Worm (Caenorhabditis elegans) whole organism, L2 larva: ENCODE data around the gene irld-38.

Experiments used
- C34F6.9 ChIP-seq: fragments of 150-350 bp; optimal IDR thresholded peaks from 2 replicates; lab custom pipeline; 2014; ENCODE audit warnings: missing biosample characterization, missing genetic modification characterization
- F13H6.1 ChIP-seq: sonication (generic microtip); optimal IDR thresholded peaks from 2 replicates; lab custom pipeline; 2016; ENCODE audit warnings: missing genetic modification characterization, missing compliant biosample characterization
- ZK546.5 ChIP-seq: sonication (generic microtip); optimal IDR thresholded peaks from 2 replicates; lab custom pipeline; 2017; ENCODE audit warnings: missing biosample characterization, missing genetic modification characterization
- alr-1 ChIP-seq: fragments of 150-350 bp; optimal IDR thresholded peaks from 2 replicates; lab custom pipeline; 2014; ENCODE audit warnings: missing biosample characterization, missing genetic modification characterization
- blmp-1 ChIP-seq: sonication (generic microtip); optimal IDR thresholded peaks from 2 replicates; lab custom pipeline; 2017; ENCODE audit warnings: missing genetic modification characterization, mild to moderate bottlenecking, missing compliant biosample characterization, antibody characterized with exemption, moderate library complexity; ENCODE audit not compliant: insufficient read depth
- ceh-16 ChIP-seq: fragments of 150-350 bp; optimal IDR thresholded peaks from 2 replicates; lab custom pipeline; 2014; ENCODE audit warnings: missing biosample characterization, missing genetic modification characterization
- ceh-82 ChIP-seq: fragments of 150-350 bp; optimal IDR thresholded peaks from 2 replicates; lab custom pipeline; 2014; ENCODE audit warnings: missing biosample characterization, missing genetic modification characterization
- crh-2 ChIP-seq: sonication (generic microtip); optimal IDR thresholded peaks from 2 replicates; lab custom pipeline; 2017; ENCODE audit warnings: missing biosample characterization, missing genetic modification characterization
- dmd-4 ChIP-seq: sonication (generic microtip); optimal IDR thresholded peaks from 2 replicates; lab custom pipeline; 2017; ENCODE audit warnings: missing biosample characterization, missing genetic modification characterization
- elt-1 ChIP-seq: fragments of 150-350 bp; optimal IDR thresholded peaks from 2 replicates; lab custom pipeline; 2014; ENCODE audit warnings: missing biosample characterization, missing genetic modification characterization
- elt-3 ChIP-seq: sonication (generic microtip); optimal IDR thresholded peaks from 2 replicates; lab custom pipeline; 2017; ENCODE audit warnings: missing biosample characterization, missing genetic modification characterization
- fos-1 ChIP-seq: fragments of 150-350 bp; optimal IDR thresholded peaks from 2 replicates; lab custom pipeline; 2014; ENCODE audit warnings: missing biosample characterization, missing genetic modification characterization
- lin-11 ChIP-seq: fragments of 150-350 bp; sonication (generic microtip); optimal IDR thresholded peaks from 2 replicates; lab custom pipeline; 2014; ENCODE audit warnings: missing biosample characterization, missing genetic modification characterization, inconsistent platforms, mixed read lengths
- lin-13 ChIP-seq: fragments of 150-350 bp; optimal IDR thresholded peaks from 2 replicates; lab custom pipeline; 2014; ENCODE audit warnings: missing biosample characterization, missing genetic modification reagents, missing genetic modification characterization
- lin-39 ChIP-seq: fragments of 150-350 bp; optimal IDR thresholded peaks from 2 replicates; lab custom pipeline; 2014; ENCODE audit warnings: missing biosample characterization, missing genetic modification reagents, missing genetic modification characterization
- lsy-2 ChIP-seq, 2 experiments: fragments of 150-350 bp in 1 of 2; sonication (generic microtip) in 1 of 2; optimal IDR thresholded peaks; 2 replicates each; lab custom pipeline; 2014 to 2017; ENCODE audit warnings: missing biosample characterization in 2 of 2, missing genetic modification characterization in 2 of 2
- mab-5 ChIP-seq: fragments of 150-350 bp; optimal IDR thresholded peaks from 2 replicates; lab custom pipeline; 2014; ENCODE audit warnings: missing biosample characterization, missing genetic modification characterization
- mbf-1 ChIP-seq: sonication (generic microtip); optimal IDR thresholded peaks from 2 replicates; lab custom pipeline; 2017; ENCODE audit warnings: missing biosample characterization, missing genetic modification characterization
- nhr-10 ChIP-seq: sonication (generic microtip); optimal IDR thresholded peaks from 2 replicates; lab custom pipeline; 2017; ENCODE audit warnings: missing biosample characterization, missing genetic modification characterization
- nhr-12 ChIP-seq: fragments of 150-350 bp; optimal IDR thresholded peaks from 2 replicates; lab custom pipeline; 2014; ENCODE audit warnings: missing biosample characterization, missing genetic modification characterization
- nhr-129 ChIP-seq: fragments of 150-350 bp; optimal IDR thresholded peaks from 2 replicates; lab custom pipeline; 2014; ENCODE audit warnings: missing biosample characterization, missing genetic modification characterization
- nhr-21 ChIP-seq: fragments of 150-350 bp; optimal IDR thresholded peaks from 2 replicates; lab custom pipeline; 2014; ENCODE audit warnings: missing biosample characterization, missing genetic modification characterization
- nhr-23 ChIP-seq: fragments of 150-350 bp; optimal IDR thresholded peaks from 2 replicates; lab custom pipeline; 2014; ENCODE audit warnings: missing biosample characterization, missing genetic modification reagents, missing genetic modification characterization
- nhr-237 ChIP-seq: fragments of 150-350 bp; optimal IDR thresholded peaks from 2 replicates; lab custom pipeline; 2014; ENCODE audit warnings: missing biosample characterization, missing genetic modification characterization
- nhr-25 ChIP-seq: fragments of 150-350 bp; sonication (generic microtip); optimal IDR thresholded peaks from 3 replicates; lab custom pipeline; 2014; ENCODE audit warnings: missing biosample characterization, missing genetic modification characterization
- nhr-77 ChIP-seq: fragments of 150-350 bp; optimal IDR thresholded peaks from 2 replicates; lab custom pipeline; 2014; ENCODE audit warnings: missing biosample characterization, missing genetic modification characterization
- peb-1 ChIP-seq: fragments of 150-350 bp; optimal IDR thresholded peaks from 2 replicates; lab custom pipeline; 2014; ENCODE audit warnings: missing biosample characterization, missing genetic modification characterization
- sem-4 ChIP-seq: fragments of 150-350 bp; optimal IDR thresholded peaks from 2 replicates; lab custom pipeline; 2014; ENCODE audit warnings: missing biosample characterization, missing genetic modification reagents, missing genetic modification characterization
- skn-1 ChIP-seq: sonication (generic microtip); optimal IDR thresholded peaks from 2 replicates; lab custom pipeline; 2017; ENCODE audit warnings: missing biosample characterization, missing genetic modification characterization
- sma-9 ChIP-seq, 2 experiments: fragments of 150-350 bp in 1 of 2; sonication (generic microtip) in 1 of 2; optimal IDR thresholded peaks; 2 replicates each; lab custom pipeline; 2014 to 2016; ENCODE audit warnings: missing genetic modification characterization in 2 of 2, mild to moderate bottlenecking in 1 of 2, missing biosample characterization in 1 of 2, missing compliant biosample characterization in 1 of 2, missing genetic modification reagents in 1 of 2, moderate library complexity in 1 of 2
- snpc-4 ChIP-seq: fragments of 150-350 bp; optimal IDR thresholded peaks from 2 replicates; lab custom pipeline; 2014; ENCODE audit warnings: missing biosample characterization, missing genetic modification characterization
- unc-39 ChIP-seq: fragments of 150-350 bp; optimal IDR thresholded peaks from 2 replicates; lab custom pipeline; 2014; ENCODE audit warnings: missing biosample characterization, missing genetic modification characterization
- unc-55 ChIP-seq: fragments of 150-350 bp; sonication (generic microtip); optimal IDR thresholded peaks from 3 replicates; lab custom pipeline; 2014; ENCODE audit warnings: missing biosample characterization, missing genetic modification reagents, missing genetic modification characterization
- unc-62 ChIP-seq: fragments of 150-350 bp; optimal IDR thresholded peaks from 2 replicates; lab custom pipeline; 2014; ENCODE audit warnings: missing biosample characterization, missing genetic modification reagents, missing genetic modification characterization
- zag-1 ChIP-seq: fragments of 150-350 bp; optimal IDR thresholded peaks from 2 replicates; lab custom pipeline; 2014; ENCODE audit warnings: missing biosample characterization, missing genetic modification characterization
- ztf-11 ChIP-seq: sonication (generic microtip); optimal IDR thresholded peaks from 2 replicates; lab custom pipeline; 2017; ENCODE audit warnings: missing biosample characterization, missing genetic modification characterization

irld-38 gene

DNA sequence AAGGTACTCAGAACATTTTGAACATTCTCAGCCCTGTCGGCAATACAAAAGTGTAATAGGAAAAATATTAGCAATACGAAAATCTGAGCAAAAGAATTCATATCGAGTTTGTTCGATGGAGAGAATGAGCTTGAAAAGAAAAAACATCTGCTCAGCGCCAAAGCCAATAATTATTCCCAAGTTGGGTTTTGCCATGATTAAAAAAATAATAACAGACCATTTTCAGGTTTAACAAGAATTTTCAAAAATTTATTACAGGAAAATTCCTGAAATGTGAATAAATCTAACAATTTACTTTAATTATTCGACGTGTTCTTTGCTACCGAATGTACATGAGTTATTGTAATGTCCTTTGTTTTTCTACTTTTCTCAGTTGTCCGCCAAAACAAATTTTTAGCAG, at the start of gene irld-38:
TSS of gene irld-38 (minus strand) at position 101 of the 400 bp plus-strand sequence.
- TF ChIP-seq fos-1 (tag; lab: Kevin White, UChicago) = no peak
- TF ChIP-seq nhr-77 (tag; lab: Kevin White, UChicago) = no peak
- no peak for TF ChIP-seq lin-11 (tag; lab: Kevin White, UChicago)
- no peak for TF ChIP-seq mab-5 (tag; lab: Kevin White, UChicago)
- TF ChIP-seq peb-1 (tag; lab: Kevin White, UChicago) = no peak

DNA sequence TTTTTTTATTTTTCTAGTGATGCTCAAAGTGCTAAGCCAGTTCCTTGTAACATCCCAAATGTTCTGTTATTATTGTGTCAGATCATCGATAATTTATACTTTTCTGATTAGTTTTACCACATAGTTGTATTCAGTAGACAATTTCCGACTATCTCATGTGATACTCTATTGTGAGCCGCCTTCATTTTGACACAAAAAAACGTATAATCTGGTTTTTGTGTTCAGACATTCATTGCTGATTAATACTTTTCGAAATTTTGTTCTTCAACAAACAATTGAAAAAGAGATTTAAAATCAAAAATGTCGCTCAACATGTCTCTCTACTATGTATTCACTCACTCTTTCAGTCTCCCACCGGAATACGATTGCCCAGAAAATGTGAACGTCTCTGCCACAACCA, 49.2 kb upstream of the irld-38 start, which contains the start of gene srt-7:
TSS of gene srt-7 (plus strand) at position 301 of the 400 bp plus-strand sequence.
- TF ChIP-seq lin-39 (tag; lab: Kevin White, UChicago) (no peak), crh-2 (tag; lab: Kevin White, UChicago) (no peak), snpc-4 (tag; lab: Kevin White, UChicago) (no peak), blmp-1 (tag; lab: Kevin White, UChicago) (no peak), dmd-4 (tag; lab: Kevin White, UChicago) (no peak), sem-4 (tag; lab: Kevin White, UChicago) (no peak), skn-1 (tag; lab: Kevin White, UChicago) (no peak)
- TF ChIP-seq, all 48 proteins: peak for 0

DNA sequence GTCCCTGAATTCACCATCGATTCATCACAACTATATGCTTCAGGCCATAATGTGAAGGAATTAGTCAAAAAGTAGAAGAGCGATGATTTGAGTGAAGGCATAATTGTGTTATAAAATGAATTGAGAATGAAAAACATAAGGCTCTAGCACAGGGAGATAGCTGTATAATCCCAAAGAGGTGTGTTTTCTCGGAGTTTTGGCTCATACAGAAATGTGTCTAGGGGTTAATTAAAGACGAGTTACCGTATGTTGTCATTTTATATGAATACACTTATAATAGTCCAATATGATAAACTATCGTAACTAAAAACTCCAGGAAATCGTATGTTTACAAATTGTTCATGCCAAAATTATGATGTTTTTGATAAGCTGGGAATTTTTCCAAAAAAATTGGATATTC, 48.5 kb upstream of the irld-38 start, which contains the start of gene srt-5:
TSS of gene srt-5 (minus strand) at position 101 of the 400 bp plus-strand sequence.
- TF ChIP-seq nhr-21 (tag; lab: Kevin White, UChicago) = no peak
- no peak for TF ChIP-seq ZK546.5
- no peak for TF ChIP-seq nhr-237 (tag; lab: Kevin White, UChicago)
- no peak for TF ChIP-seq elt-1 (tag; lab: Kevin White, UChicago)
- TF ChIP-seq C34F6.9 (tag; lab: Kevin White, UChicago) = no peak
- TF ChIP-seq ceh-16 (tag; lab: Kevin White, UChicago) = no peak
- no peak for TF ChIP-seq nhr-12 (tag; lab: Kevin White, UChicago)
- TF ChIP-seq unc-55 (GFP tag; lab: Kevin White, UChicago) = no peak
- TF ChIP-seq ztf-11 (tag; lab: Kevin White, UChicago) = no peak
- no peak for TF ChIP-seq ceh-82 (tag; lab: Kevin White, UChicago)
- no peak for TF ChIP-seq nhr-23 (tag; lab: Kevin White, UChicago)
- no peak for TF ChIP-seq mbf-1 (tag; lab: Kevin White, UChicago)
- TF ChIP-seq zag-1 = no peak
- no peak for TF ChIP-seq nhr-10 (tag; lab: Kevin White, UChicago)

DNA sequence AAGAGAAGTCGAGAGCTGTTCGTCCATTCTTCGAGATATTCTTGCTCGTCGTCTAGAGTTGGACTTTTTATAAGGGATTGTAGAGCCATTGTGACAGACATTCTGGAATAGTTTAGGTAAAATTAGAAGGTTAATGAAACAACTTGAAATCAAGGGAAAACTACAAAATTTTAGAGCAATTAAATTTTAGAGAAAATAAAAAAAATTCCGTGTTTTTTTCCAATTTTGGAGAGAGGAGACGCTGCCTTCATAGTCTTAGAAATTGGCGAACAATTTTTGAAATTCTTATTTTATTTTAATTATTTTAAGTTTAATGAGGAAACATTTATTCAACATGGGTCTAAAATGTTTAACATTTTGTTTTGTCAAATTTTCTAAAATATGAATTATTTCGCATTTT, 39.3 kb upstream of the irld-38 start, which contains the start of gene C50H11.13:
TSS of gene C50H11.13 (minus strand) at position 101 of the 400 bp plus-strand sequence.
- TF ChIP-seq unc-62 (GFP tag; lab: Kevin White, UChicago) = no peak
- TF ChIP-seq, all 48 proteins: peak for 0

DNA sequence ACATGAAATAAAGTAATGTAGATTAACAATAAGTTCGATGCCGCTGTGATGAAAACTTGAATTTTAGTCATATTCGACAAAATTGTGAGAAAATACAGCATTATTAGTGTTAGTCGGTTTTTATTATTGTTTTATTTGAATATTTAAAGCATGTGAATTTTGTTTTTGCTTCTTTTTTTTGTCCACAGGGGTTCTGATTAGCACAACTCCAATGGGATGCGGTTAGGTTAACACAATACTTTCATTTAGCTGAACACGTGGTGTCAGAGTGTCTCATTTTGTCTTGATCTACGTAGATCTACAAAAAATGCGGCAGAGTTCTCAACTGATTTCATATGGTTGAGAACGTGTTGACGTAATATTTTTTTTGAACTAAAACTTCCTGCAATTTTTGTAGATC, 36.9 kb upstream of the irld-38 start, which contains the start of gene str-40:
TSS of gene str-40 (minus strand) at position 101 of the 400 bp plus-strand sequence.
- TF ChIP-seq nhr-129 (tag; lab: Kevin White, UChicago) (no peak), ztf-11 (tag; lab: Kevin White, UChicago) (no peak), zag-1 (no peak)
- TF ChIP-seq, all 48 proteins: peak for 0

DNA sequence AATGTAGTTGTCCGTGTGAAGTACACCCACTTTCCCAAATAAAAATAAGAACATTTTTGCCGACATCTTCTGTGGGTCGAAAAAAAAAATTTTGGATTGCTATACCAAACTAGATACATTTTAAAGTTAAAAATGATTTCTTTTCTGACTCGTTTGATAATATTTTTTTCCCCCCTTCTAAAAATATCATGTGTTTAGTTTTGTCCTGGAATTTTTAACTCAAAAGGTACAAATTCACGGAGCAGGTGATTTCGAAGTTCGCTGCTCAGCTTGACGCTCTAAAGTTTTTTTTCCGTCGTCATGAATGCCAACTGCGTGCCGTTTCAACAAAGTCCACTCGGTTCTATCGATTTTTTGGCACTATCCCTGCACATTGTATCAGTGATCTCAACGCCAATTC, 33.7 kb upstream of the irld-38 start, which contains the start of gene srh-185:
TSS of gene srh-185 (plus strand) at position 301 of the 400 bp plus-strand sequence.
- TF ChIP-seq alr-1 (tag; lab: Kevin White, UChicago) (no peak), crh-2 (tag; lab: Kevin White, UChicago) (no peak), fos-1 (tag; lab: Kevin White, UChicago) (no peak), F13H6.1 (tag; lab: Kevin White, UChicago) (no peak), elt-3 (tag; lab: Kevin White, UChicago) (no peak), unc-39 (tag; lab: Kevin White, UChicago) (no peak), elt-1 (tag; lab: Kevin White, UChicago) (no peak), lin-13 (GFP tag; lab: Kevin White, UChicago) (no peak), lsy-2 (tag; optimal IDR thresholded peaks at IDR 0.05; lab: Kevin White, UChicago) (no peak), mab-5 (tag; lab: Kevin White, UChicago) (no peak), sma-9 (GFP tag; optimal IDR thresholded peaks at IDR 0.05; lab: Kevin White, UChicago) (no peak), sma-9 (tag; optimal IDR thresholded peaks at IDR 0.05; lab: Kevin White, UChicago) (no peak), nhr-25 (tag; lab: Kevin White, UChicago) (no peak), nhr-23 (tag; lab: Kevin White, UChicago) (no peak), nhr-21 (tag; lab: Kevin White, UChicago) (no peak)
